Worm (Caenorhabditis elegans) whole organism, midembryonic: ENCODE measurements around the gene ZK1290.7.

Experiments
- T22C8.4 ChIP-seq: fragments of 200-800 bp; sonication (Bioruptor generic); IDR thresholded peaks from 2 replicates; pipeline ENCODE4 v1.3.6; 2022; ENCODE audit warnings: missing genetic modification characterization, missing compliant biosample characterization
- flt-1 ChIP-seq: fragments of 200-800 bp; sonication (Bioruptor generic); IDR thresholded peaks from 2 replicates; pipeline ENCODE4 v1.3.6; 2022; ENCODE audit warnings: missing genetic modification characterization, missing compliant biosample characterization
- ref-1 ChIP-seq: fragments of 200-800 bp; sonication (Bioruptor generic); conservative IDR thresholded peaks from 2 replicates; pipeline ENCODE4 v1.3.6; 2022; ENCODE audit warnings: missing genetic modification reagents, missing genetic modification characterization, missing compliant biosample characterization
- tab-1 ChIP-seq: fragments of 200-800 bp; sonication (Bioruptor generic); IDR thresholded peaks from 2 replicates; pipeline ENCODE4 v1.3.6; 2022; ENCODE audit warnings: missing genetic modification characterization, missing compliant biosample characterization
- ztf-29 ChIP-seq: fragments of 200-800 bp; sonication (Bioruptor generic); IDR thresholded peaks from 2 replicates; pipeline ENCODE4 v1.3.6; 2022; ENCODE audit warnings: missing genetic modification reagents, missing genetic modification characterization, missing compliant biosample characterization

ce11 chrII:7525458-7525857, at the start of gene ZK1290.7, which contains the start of gene rnh-1.1:
- TF ChIP-seq ztf-29 (GFP tag; lab: Robert Waterston, UW): no peak
- no peak for TF ChIP-seq tab-1
- TF ChIP-seq flt-1 (GFP tag; lab: Robert Waterston, UW): no peak
- no peak for TF ChIP-seq T22C8.4 (GFP tag; lab: Robert Waterston, UW)
- no peak for TF ChIP-seq ref-1 (GFP tag; lab: Robert Waterston, UW)
